Fruit fly (Drosophila melanogaster) whole organism, embryonic: Measurements from ENCODE around the gene ball.

ENCODE experiments used
- B-H1 ChIP-seq: fragments of 200-800 bp; sonication (Bioruptor generic); IDR thresholded peaks from 3 replicates; pipeline ENCODE4 v1.3.6; 2022; ENCODE audit warnings: missing biosample characterization, missing genetic modification characterization
- Blimp-1 ChIP-seq: fragments of 200-800 bp; sonication (Bioruptor generic); optimal IDR thresholded peaks from 3 replicates; lab custom pipeline; 2018; ENCODE audit warnings: missing biosample characterization, missing genetic modification characterization, mild to moderate bottlenecking, moderate library complexity, missing genetic modification reagents
- CG12391 ChIP-seq: fragments of 200-800 bp; sonication (Bioruptor generic); optimal IDR thresholded peaks from 3 replicates; lab custom pipeline; 2018; ENCODE audit warnings: missing biosample characterization, mild to moderate bottlenecking, missing genetic modification characterization, moderate library complexity
- CG12769 ChIP-seq: fragments of 200-800 bp; sonication (Bioruptor generic); optimal IDR thresholded peaks from 2 replicates; lab custom pipeline; 2019; ENCODE audit warnings: missing biosample characterization, mild to moderate bottlenecking, missing genetic modification characterization, moderate library complexity
- CG13287 ChIP-seq: fragments of 200-800 bp; sonication (Bioruptor generic); IDR thresholded peaks from 2 replicates; pipeline ENCODE4 v1.3.6; 2022; ENCODE audit warnings: missing biosample characterization, missing genetic modification characterization; ENCODE audit not compliant: partially characterized antibody
- CG14050 ChIP-seq: fragments of 200-800 bp; sonication (Bioruptor generic); IDR thresholded peaks from 3 replicates; pipeline ENCODE4 v1.3.6; 2022; ENCODE audit warnings: missing biosample characterization, missing genetic modification characterization
- CG14441 ChIP-seq: fragments of 200-800 bp; sonication (Bioruptor generic); IDR thresholded peaks from 2 replicates; pipeline ENCODE4 v1.3.6; 2022; ENCODE audit warnings: missing biosample characterization, missing genetic modification characterization
- CG14965 ChIP-seq: fragments of 200-800 bp; sonication (Bioruptor generic); optimal IDR thresholded peaks from 2 replicates; lab custom pipeline; 2016; ENCODE audit warnings: missing biosample characterization, missing genetic modification characterization, borderline replicate concordance
- CG15073 ChIP-seq: fragments of 200-800 bp; sonication (Bioruptor generic); optimal IDR thresholded peaks from 2 replicates; lab custom pipeline; 2016; ENCODE audit warnings: missing biosample characterization, missing genetic modification characterization
- CG1603 ChIP-seq: fragments of 200-800 bp; sonication (Bioruptor generic); optimal IDR thresholded peaks from 2 replicates; lab custom pipeline; 2019; ENCODE audit warnings: missing biosample characterization, mild to moderate bottlenecking, missing genetic modification characterization, moderate library complexity
- CG16813 ChIP-seq: fragments of 200-800 bp; sonication (Bioruptor generic); IDR thresholded peaks from 3 replicates; pipeline ENCODE4 v1.3.6; 2022; ENCODE audit warnings: missing biosample characterization, missing genetic modification characterization; ENCODE audit not compliant: partially characterized antibody
- CG2116 ChIP-seq: fragments of 200-800 bp; sonication (Bioruptor generic); optimal IDR thresholded peaks from 3 replicates; lab custom pipeline; 2018; ENCODE audit warnings: missing biosample characterization, mild to moderate bottlenecking, missing genetic modification characterization
- CG31441 ChIP-seq: fragments of 200-800 bp; sonication (Bioruptor generic); IDR thresholded peaks from 2 replicates; pipeline ENCODE4 v1.3.6; 2022; ENCODE audit warnings: missing biosample characterization, missing genetic modification characterization
- CG33213 ChIP-seq: fragments of 200-800 bp; sonication (Bioruptor generic); optimal IDR thresholded peaks from 3 replicates; lab custom pipeline; 2016; ENCODE audit warnings: missing biosample characterization, missing genetic modification characterization
- CG33557 ChIP-seq: fragments of 200-800 bp; sonication (Bioruptor generic); optimal IDR thresholded peaks from 2 replicates; lab custom pipeline; 2019; ENCODE audit warnings: missing biosample characterization, mild to moderate bottlenecking, missing genetic modification characterization, moderate library complexity
- CG8281 ChIP-seq: fragments of 200-800 bp; sonication (Bioruptor generic); optimal IDR thresholded peaks from 2 replicates; lab custom pipeline; 2018; ENCODE audit warnings: missing biosample characterization, mild to moderate bottlenecking, missing genetic modification characterization, moderate library complexity
- CG8388 ChIP-seq: fragments of 200-800 bp; sonication (Bioruptor generic); optimal IDR thresholded peaks from 2 replicates; lab custom pipeline; 2019; ENCODE audit warnings: missing biosample characterization, mild to moderate bottlenecking, missing genetic modification characterization, moderate library complexity
- Dbx ChIP-seq: fragments of 200-800 bp; sonication (Bioruptor generic); IDR thresholded peaks from 3 replicates; pipeline ENCODE4 v1.3.6; 2022; ENCODE audit warnings: missing biosample characterization, missing genetic modification characterization
- E2f2 ChIP-seq: fragments of 200-800 bp; sonication (Bioruptor generic); IDR thresholded peaks from 2 replicates; pipeline ENCODE4 v1.3.6; 2022; ENCODE audit warnings: missing biosample characterization, missing genetic modification characterization
- HLH3B ChIP-seq: fragments of 200-800 bp; sonication (Bioruptor generic); IDR thresholded peaks from 2 replicates; pipeline ENCODE4 v1.3.6; 2022; ENCODE audit warnings: missing biosample characterization, missing genetic modification characterization
- HLH54F ChIP-seq: fragments of 200-800 bp; sonication (Bioruptor generic); optimal IDR thresholded peaks from 3 replicates; lab custom pipeline; 2016; ENCODE audit warnings: missing biosample characterization, missing genetic modification characterization
- Hey ChIP-seq: fragments of 200-800 bp; sonication (Bioruptor generic); optimal IDR thresholded peaks from 3 replicates; lab custom pipeline; 2018; ENCODE audit warnings: missing biosample characterization, mild to moderate bottlenecking, missing genetic modification characterization
- Hmr ChIP-seq: fragments of 200-800 bp; sonication (Bioruptor generic); optimal IDR thresholded peaks from 3 replicates; lab custom pipeline; 2017; ENCODE audit warnings: mild to moderate bottlenecking, missing biosample characterization, missing genetic modification reagents, missing genetic modification characterization
- Lim3 ChIP-seq: fragments of 200-800 bp; sonication (Bioruptor generic); IDR thresholded peaks from 2 replicates; pipeline ENCODE4 v1.3.6; 2022; ENCODE audit warnings: missing biosample characterization, missing genetic modification characterization
- Nf-YA ChIP-seq: fragments of 200-800 bp; sonication (Bioruptor generic); IDR thresholded peaks from 2 replicates; pipeline ENCODE4 v1.3.6; 2022; ENCODE audit warnings: missing biosample characterization, missing genetic modification characterization
- Oaz ChIP-seq: fragments of 200-800 bp; sonication (Bioruptor generic); IDR thresholded peaks from 2 replicates; pipeline ENCODE4 v1.3.6; 2022; ENCODE audit warnings: missing biosample characterization, missing genetic modification characterization
- Opbp ChIP-seq: fragments of 200-800 bp; sonication (Bioruptor generic); IDR thresholded peaks from 3 replicates; pipeline ENCODE4 v1.3.6; 2022; ENCODE audit warnings: missing biosample characterization, missing genetic modification characterization; ENCODE audit not compliant: partially characterized antibody
- Sin3A ChIP-seq: fragments of >200 bp; optimal IDR thresholded peaks from 2 replicates; lab custom pipeline; 2018
- Spps ChIP-seq: fragments of 200-800 bp; sonication (Bioruptor generic); optimal IDR thresholded peaks from 2 replicates; lab custom pipeline; 2018; ENCODE audit warnings: missing biosample characterization, mild to moderate bottlenecking, missing genetic modification characterization
- TFAM ChIP-seq: fragments of 200-800 bp; sonication (Bioruptor generic); optimal IDR thresholded peaks from 2 replicates; lab custom pipeline; 2017; ENCODE audit warnings: missing biosample characterization, missing genetic modification characterization, inconsistent platforms
- ab ChIP-seq: fragments of 200-800 bp; sonication (Bioruptor generic); optimal IDR thresholded peaks from 2 replicates; lab custom pipeline; 2016; ENCODE audit warnings: missing biosample characterization, missing genetic modification characterization
- ase ChIP-seq: fragments of 200-800 bp; sonication (Bioruptor generic); IDR thresholded peaks from 3 replicates; pipeline ENCODE4 v1.3.6; 2022; ENCODE audit warnings: missing biosample characterization, missing genetic modification characterization
- btn ChIP-seq: fragments of 200-800 bp; sonication (Bioruptor generic); optimal IDR thresholded peaks from 2 replicates; lab custom pipeline; 2016; ENCODE audit warnings: missing biosample characterization, missing genetic modification characterization
- cato ChIP-seq: fragments of 200-800 bp; sonication (Bioruptor generic); optimal IDR thresholded peaks from 2 replicates; lab custom pipeline; 2016; ENCODE audit warnings: missing biosample characterization, missing genetic modification characterization, borderline replicate concordance
- caup ChIP-seq: fragments of 200-800 bp; sonication (Bioruptor generic); optimal IDR thresholded peaks from 3 replicates; lab custom pipeline; 2017; ENCODE audit warnings: missing biosample characterization, mild to moderate bottlenecking, missing genetic modification characterization, moderate library complexity; ENCODE audit not compliant: severe bottlenecking
- da ChIP-seq: fragments of 200-800 bp; sonication (Bioruptor generic); optimal IDR thresholded peaks from 2 replicates; lab custom pipeline; 2016; ENCODE audit warnings: missing biosample characterization, missing genetic modification characterization
- disco-r ChIP-seq: fragments of 200-800 bp; sonication (Bioruptor generic); optimal IDR thresholded peaks from 2 replicates; lab custom pipeline; 2016; ENCODE audit warnings: missing biosample characterization, missing genetic modification characterization
- ems ChIP-seq: fragments of 200-800 bp; sonication (Bioruptor generic); optimal IDR thresholded peaks from 3 replicates; lab custom pipeline; 2016; ENCODE audit warnings: missing biosample characterization, missing genetic modification characterization
- gce ChIP-seq: fragments of 200-800 bp; sonication (Bioruptor generic); IDR thresholded peaks from 3 replicates; pipeline ENCODE4 v1.3.6; 2022; ENCODE audit warnings: missing biosample characterization, missing genetic modification characterization
- grn ChIP-seq: fragments of 200-800 bp; sonication (Bioruptor generic); optimal IDR thresholded peaks from 3 replicates; lab custom pipeline; 2017; ENCODE audit warnings: missing biosample characterization, missing genetic modification characterization
- gt ChIP-seq: fragments of 200-800 bp; sonication (Bioruptor generic); IDR thresholded peaks from 2 replicates; pipeline ENCODE4 v1.3.6; 2022; ENCODE audit warnings: missing biosample characterization, missing genetic modification characterization
- her ChIP-seq: fragments of 200-800 bp; sonication (Bioruptor generic); optimal IDR thresholded peaks from 2 replicates; lab custom pipeline; 2016; ENCODE audit warnings: missing biosample characterization, missing genetic modification characterization
- insv ChIP-seq, 2 experiments: fragments of 200-800 bp; sonication (Bioruptor generic); optimal IDR thresholded peaks; 3 replicates each; lab custom pipeline; 2016 to 2018; ENCODE audit warnings: missing biosample characterization in 2 of 2, missing genetic modification characterization in 2 of 2
- klu ChIP-seq: fragments of 200-800 bp; sonication (Bioruptor generic); IDR thresholded peaks from 2 replicates; pipeline ENCODE4 v1.3.6; 2022; ENCODE audit warnings: missing biosample characterization, missing genetic modification characterization
- maf-S ChIP-seq: fragments of 200-800 bp; sonication (Bioruptor generic); optimal IDR thresholded peaks from 2 replicates; lab custom pipeline; 2016; ENCODE audit warnings: missing biosample characterization, missing genetic modification characterization
- pan ChIP-seq, 4 experiments: fragments of >200 bp in 3 of 4; fragments of 200-800 bp in 1 of 4; sonication (Bioruptor generic) in 1 of 4; optimal IDR thresholded peaks in 3 of 4; IDR thresholded peaks in 1 of 4; 2 replicates each; pipeline versions ENCODE4 v1.3.6 to Lab custom; 2017 to 2022; ENCODE audit warnings: missing biosample characterization in 2 of 4, missing genetic modification characterization in 2 of 4, mixed read lengths in 1 of 4
- psq ChIP-seq: fragments of 200-800 bp; sonication (Bioruptor generic); optimal IDR thresholded peaks from 2 replicates; lab custom pipeline; 2017; ENCODE audit warnings: missing biosample characterization, missing genetic modification characterization
- pum ChIP-seq: fragments of 200-800 bp; sonication (Bioruptor generic); optimal IDR thresholded peaks from 2 replicates; lab custom pipeline; 2016; ENCODE audit warnings: missing biosample characterization, missing genetic modification characterization
- ro ChIP-seq: fragments of 200-800 bp; sonication (Bioruptor generic); IDR thresholded peaks from 2 replicates; pipeline ENCODE4 v1.3.6; 2022; ENCODE audit warnings: missing biosample characterization, missing genetic modification characterization
- row ChIP-seq: fragments of 200-800 bp; sonication (Bioruptor generic); IDR thresholded peaks from 3 replicates; pipeline ENCODE4 v1.3.6; 2022; ENCODE audit warnings: missing biosample characterization, missing genetic modification characterization
- sr ChIP-seq: fragments of 200-800 bp; sonication (Bioruptor generic); IDR thresholded peaks from 3 replicates; pipeline ENCODE4 v1.3.6; 2022; ENCODE audit warnings: missing biosample characterization, missing genetic modification characterization

ball gene

dm6 chr3R:26886283-26886689 lies 19.7 kb upstream of the ball start (continued):
- TF ChIP-seq da (GFP tag; lab: Kevin White, UChicago), result no peak
- no peak for TF ChIP-seq CG16813
- TF ChIP-seq Lim3 (GFP tag; lab: Robert Waterston, UW), result no peak
- TF ChIP-seq Blimp-1 (GFP tag; lab: Kevin White, UChicago), result peak; percentile 73
- no peak; the same call in 1 of the 2 replicates for TF ChIP-seq Oaz (GFP tag; lab: Robert Waterston, UW)
- TF ChIP-seq pum, result no peak
- no peak for TF ChIP-seq CG12769
- peak; percentile 77 for TF ChIP-seq CG8388
- TF ChIP-seq disco-r (GFP tag; lab: Kevin White, UChicago), result no peak
- TF ChIP-seq ase (GFP tag; lab: Robert Waterston, UW), result peak; percentile 35; the same call in 1 of the 3 replicates
- no peak for TF ChIP-seq CG13287 (GFP tag; lab: Robert Waterston, UW)
- TF ChIP-seq E2f2 (GFP tag; lab: Robert Waterston, UW), result peak; percentile 31; the same call in 1 of the 2 replicates
- peak; percentile 46; the same call in 1 of the 2 replicates for TF ChIP-seq ro (GFP tag; lab: Robert Waterston, UW)
- no peak for TF ChIP-seq btn (GFP tag; lab: Kevin White, UChicago)
- no peak for TF ChIP-seq CG15073
- TF ChIP-seq ems (GFP tag; lab: Kevin White, UChicago), result no peak
- peak; percentile 52 for TF ChIP-seq caup (GFP tag; lab: Kevin White, UChicago)
- TF ChIP-seq B-H1 (GFP tag; lab: Robert Waterston, UW), result peak; percentile 53
- no peak for TF ChIP-seq sr (GFP tag; lab: Robert Waterston, UW)
- TF ChIP-seq Sin3A (lab: Kevin White, UChicago), result no peak
- no peak for TF ChIP-seq HLH54F
- TF ChIP-seq CG1603, result peak; percentile 5
- no peak for TF ChIP-seq Opbp (GFP tag; lab: Robert Waterston, UW)
- peak; percentile 51 for TF ChIP-seq CG2116
- no peak for TF ChIP-seq cato (GFP tag; lab: Kevin White, UChicago)
- no peak for TF ChIP-seq CG8281 (tag; lab: Kevin White, UChicago)
- TF ChIP-seq CG33213, result no peak
- TF ChIP-seq CG14050, result no peak
- no peak for TF ChIP-seq Hey (tag; lab: Kevin White, UChicago)
- no peak for TF ChIP-seq maf-S (GFP tag; lab: Kevin White, UChicago)
- peak; percentile 84 for TF ChIP-seq CG33557 (GFP tag; lab: Kevin White, UChicago)
- TF ChIP-seq her (GFP tag; lab: Kevin White, UChicago), result no peak
- peak; percentile 68 for TF ChIP-seq HLH3B (GFP tag; lab: Robert Waterston, UW)
- no peak for TF ChIP-seq pan (optimal IDR thresholded peaks at IDR 0.05; lab: Kevin White, UChicago)
- TF ChIP-seq pan (GFP tag; optimal IDR thresholded peaks at IDR 0.05 in 1 of 2, IDR thresholded peaks at IDR 0.05 in 1 of 2), result peak in 1 of 2 experiments; percentile 62
- no peak for TF ChIP-seq CG14965
- no peak for TF ChIP-seq ab
- no peak for TF ChIP-seq Dbx
- TF ChIP-seq insv (GFP tag; optimal IDR thresholded peaks at IDR 0.05; lab: Kevin White, UChicago), result no peak
- TF ChIP-seq CG14441 (GFP tag; lab: Robert Waterston, UW), result peak; percentile 43
- no peak for TF ChIP-seq psq
- TF ChIP-seq grn (GFP tag; lab: Kevin White, UChicago), result no peak
- TF ChIP-seq CG12391 (tag; lab: Kevin White, UChicago), result peak; percentile 82
- peak; percentile 81 for TF ChIP-seq CG31441 (GFP tag; lab: Robert Waterston, UW)
- no peak for TF ChIP-seq Nf-YA (GFP tag; lab: Robert Waterston, UW)
- TF ChIP-seq gt (GFP tag; lab: Robert Waterston, UW), result peak; percentile 12; the same call in 1 of the 2 replicates
- no peak for TF ChIP-seq klu
- TF ChIP-seq Spps (tag; lab: Kevin White, UChicago), result peak; percentile 63
- peak; percentile 86 for TF ChIP-seq row (GFP tag; lab: Robert Waterston, UW)
- no peak for TF ChIP-seq gce (GFP tag; lab: Robert Waterston, UW)
- peak; percentile 4 for TF ChIP-seq TFAM (GFP tag; lab: Kevin White, UChicago)
- peak; percentile 52 for TF ChIP-seq Hmr (GFP tag; lab: Kevin White, UChicago)
